Fruit fly (Drosophila melanogaster) whole organism, embryonic: Measurements from ENCODE around the gene Nmdar1.

Experiments
- B-H2 ChIP-seq: fragments of 200-800 bp; sonication (Bioruptor generic); optimal IDR thresholded peaks from 2 replicates; lab custom pipeline; 2018; ENCODE audit warnings: missing biosample characterization, mild to moderate bottlenecking, missing genetic modification characterization
- BEAF-32 ChIP-seq: fragments of 200-800 bp; sonication (Bioruptor generic); optimal IDR thresholded peaks from 3 replicates; lab custom pipeline; 2017; ENCODE audit warnings: missing biosample characterization, missing genetic modification characterization, mild to moderate bottlenecking, moderate library complexity, missing genetic modification reagents
- CG12155 ChIP-seq: fragments of 200-800 bp; sonication (Bioruptor generic); optimal IDR thresholded peaks from 3 replicates; lab custom pipeline; 2016; ENCODE audit warnings: missing biosample characterization, missing genetic modification characterization
- CG1233 ChIP-seq: fragments of 200-800 bp; sonication (Bioruptor generic); optimal IDR thresholded peaks from 4 replicates; lab custom pipeline; 2018; ENCODE audit warnings: missing biosample characterization, mild to moderate bottlenecking, missing genetic modification characterization
- CG13287 ChIP-seq: fragments of 200-800 bp; sonication (Bioruptor generic); IDR thresholded peaks from 2 replicates; pipeline ENCODE4 v1.3.6; 2022; ENCODE audit warnings: missing biosample characterization, missing genetic modification characterization; ENCODE audit not compliant: partially characterized antibody
- CG14965 ChIP-seq: fragments of 200-800 bp; sonication (Bioruptor generic); optimal IDR thresholded peaks from 2 replicates; lab custom pipeline; 2016; ENCODE audit warnings: missing biosample characterization, missing genetic modification characterization, borderline replicate concordance
- CG31388 ChIP-seq: fragments of 200-800 bp; sonication (Bioruptor generic); optimal IDR thresholded peaks from 2 replicates; lab custom pipeline; 2016; ENCODE audit warnings: missing biosample characterization, missing genetic modification characterization
- CG33213 ChIP-seq: fragments of 200-800 bp; sonication (Bioruptor generic); optimal IDR thresholded peaks from 3 replicates; lab custom pipeline; 2016; ENCODE audit warnings: missing biosample characterization, missing genetic modification characterization
- CG33557 ChIP-seq: fragments of 200-800 bp; sonication (Bioruptor generic); optimal IDR thresholded peaks from 2 replicates; lab custom pipeline; 2019; ENCODE audit warnings: missing biosample characterization, mild to moderate bottlenecking, missing genetic modification characterization, moderate library complexity
- CG4820 ChIP-seq: fragments of 200-800 bp; sonication (Bioruptor generic); optimal IDR thresholded peaks from 3 replicates; lab custom pipeline; 2016; ENCODE audit warnings: missing biosample characterization, missing genetic modification characterization
- CG5180 ChIP-seq: fragments of 200-800 bp; sonication (Bioruptor generic); optimal IDR thresholded peaks from 3 replicates; lab custom pipeline; 2017; ENCODE audit warnings: missing biosample characterization, missing genetic modification characterization, mild to moderate bottlenecking, moderate library complexity, missing genetic modification reagents
- CG6254 ChIP-seq: fragments of 200-800 bp; sonication (Bioruptor generic); optimal IDR thresholded peaks from 3 replicates; lab custom pipeline; 2017; ENCODE audit warnings: mild to moderate bottlenecking, missing biosample characterization, missing genetic modification reagents, missing genetic modification characterization
- CG6791 ChIP-seq: fragments of 200-800 bp; sonication (Bioruptor generic); IDR thresholded peaks from 3 replicates; pipeline ENCODE4 v1.3.6; 2022; ENCODE audit warnings: missing biosample characterization, missing genetic modification characterization; ENCODE audit not compliant: partially characterized antibody
- CG7745 ChIP-seq: fragments of 200-800 bp; sonication (Bioruptor generic); optimal IDR thresholded peaks from 2 replicates; lab custom pipeline; 2018; ENCODE audit warnings: missing biosample characterization, mild to moderate bottlenecking, missing genetic modification characterization, moderate library complexity
- CG9932 ChIP-seq: fragments of 200-800 bp; sonication (Bioruptor generic); IDR thresholded peaks from 2 replicates; pipeline ENCODE4 v1.3.6; 2022; ENCODE audit warnings: missing biosample characterization, missing genetic modification characterization
- D ChIP-seq, 2 experiments: fragments of 200-800 bp in 1 of 2; fragments of >200 bp in 1 of 2; sonication (Bioruptor generic) in 1 of 2; optimal IDR thresholded peaks; 2 replicates in 1 of 2; 3 replicates in 1 of 2; lab custom pipeline; 2017; ENCODE audit warnings: mild to moderate bottlenecking in 1 of 2, missing biosample characterization in 1 of 2, missing genetic modification characterization in 1 of 2, missing genetic modification reagents in 1 of 2
- Dbx ChIP-seq: fragments of 200-800 bp; sonication (Bioruptor generic); IDR thresholded peaks from 3 replicates; pipeline ENCODE4 v1.3.6; 2022; ENCODE audit warnings: missing biosample characterization, missing genetic modification characterization
- Dip2 ChIP-seq: fragments of 200-800 bp; sonication (Bioruptor generic); IDR thresholded peaks from 2 replicates; pipeline ENCODE4 v1.3.6; 2022; ENCODE audit warnings: missing biosample characterization, missing genetic modification characterization
- Dll ChIP-seq: fragments of 200-800 bp; sonication (Bioruptor generic); IDR thresholded peaks from 4 replicates; pipeline ENCODE4 v1.3.6; 2022; ENCODE audit warnings: missing biosample characterization, missing genetic modification characterization; ENCODE audit not compliant: partially characterized antibody
- Drgx ChIP-seq: fragments of 200-800 bp; sonication (Bioruptor generic); IDR thresholded peaks from 2 replicates; pipeline ENCODE4 v1.3.6; 2022; ENCODE audit warnings: missing biosample characterization, missing genetic modification characterization
- Ets97D ChIP-seq: fragments of 200-800 bp; sonication (Bioruptor generic); optimal IDR thresholded peaks from 3 replicates; lab custom pipeline; 2016; ENCODE audit warnings: missing biosample characterization, missing genetic modification characterization
- Jarid2 ChIP-seq: fragments of 200-800 bp; sonication (Bioruptor generic); optimal IDR thresholded peaks from 3 replicates; lab custom pipeline; 2017; ENCODE audit warnings: mild to moderate bottlenecking, missing biosample characterization, missing genetic modification reagents, missing genetic modification characterization
- Max ChIP-seq: fragments of 200-800 bp; sonication (Bioruptor generic); optimal IDR thresholded peaks from 2 replicates; lab custom pipeline; 2016; ENCODE audit warnings: missing biosample characterization, mild to moderate bottlenecking, missing genetic modification characterization
- Myb ChIP-seq: fragments of 200-800 bp; sonication (Bioruptor generic); optimal IDR thresholded peaks from 2 replicates; lab custom pipeline; 2016; ENCODE audit warnings: missing biosample characterization, missing genetic modification characterization
- Sin3A ChIP-seq: fragments of >200 bp; optimal IDR thresholded peaks from 2 replicates; lab custom pipeline; 2018
- Sox100B ChIP-seq: fragments of 200-800 bp; sonication (Bioruptor generic); optimal IDR thresholded peaks from 3 replicates; lab custom pipeline; 2018; ENCODE audit warnings: missing biosample characterization, mild to moderate bottlenecking, missing genetic modification characterization
- TFAM ChIP-seq: fragments of 200-800 bp; sonication (Bioruptor generic); optimal IDR thresholded peaks from 2 replicates; lab custom pipeline; 2017; ENCODE audit warnings: missing biosample characterization, missing genetic modification characterization, inconsistent platforms
- Taf1 ChIP-seq: fragments of 200-800 bp; sonication (Bioruptor generic); IDR thresholded peaks from 2 replicates; pipeline ENCODE4 v1.3.6; 2022; ENCODE audit warnings: missing biosample characterization, missing genetic modification characterization
- Vsx1 ChIP-seq: fragments of 200-800 bp; sonication (Bioruptor generic); optimal IDR thresholded peaks from 2 replicates; lab custom pipeline; 2017; ENCODE audit warnings: missing biosample characterization, mild to moderate bottlenecking, missing genetic modification characterization, missing genetic modification reagents
- ac ChIP-seq: fragments of 200-800 bp; sonication (Bioruptor generic); optimal IDR thresholded peaks from 3 replicates; lab custom pipeline; 2017; ENCODE audit warnings: missing biosample characterization, mild to moderate bottlenecking, missing genetic modification characterization
- amos ChIP-seq: fragments of 200-800 bp; sonication (Bioruptor generic); IDR thresholded peaks from 2 replicates; pipeline ENCODE4 v1.3.6; 2022; ENCODE audit warnings: missing biosample characterization, missing genetic modification characterization; ENCODE audit not compliant: partially characterized antibody
- crp ChIP-seq, 2 experiments: fragments of 200-800 bp; sonication (Bioruptor generic); optimal IDR thresholded peaks; 2 replicates in 1 of 2; 3 replicates in 1 of 2; lab custom pipeline; 2017; ENCODE audit warnings: missing biosample characterization in 2 of 2, missing genetic modification characterization in 2 of 2, mild to moderate bottlenecking in 1 of 2, moderate library complexity in 1 of 2
- disco-r ChIP-seq: fragments of 200-800 bp; sonication (Bioruptor generic); optimal IDR thresholded peaks from 2 replicates; lab custom pipeline; 2016; ENCODE audit warnings: missing biosample characterization, missing genetic modification characterization
- dm ChIP-seq: fragments of 200-800 bp; sonication (Bioruptor generic); optimal IDR thresholded peaks from 3 replicates; lab custom pipeline; 2016; ENCODE audit warnings: missing biosample characterization, missing genetic modification characterization
- ems ChIP-seq: fragments of 200-800 bp; sonication (Bioruptor generic); optimal IDR thresholded peaks from 3 replicates; lab custom pipeline; 2016; ENCODE audit warnings: missing biosample characterization, missing genetic modification characterization
- eve ChIP-seq, 2 experiments: fragments of >200 bp; optimal IDR thresholded peaks; 2 replicates each; lab custom pipeline; 2017; ENCODE audit warnings: missing biosample characterization in 2 of 2, missing genetic modification characterization in 2 of 2
- fd64A ChIP-seq: fragments of 200-800 bp; sonication (Bioruptor generic); optimal IDR thresholded peaks from 3 replicates; lab custom pipeline; 2018; ENCODE audit warnings: missing biosample characterization, mild to moderate bottlenecking, missing genetic modification characterization
- hbn ChIP-seq: fragments of 200-800 bp; sonication (Bioruptor generic); IDR thresholded peaks from 2 replicates; pipeline ENCODE4 v1.3.6; 2022; ENCODE audit warnings: missing biosample characterization, missing genetic modification characterization; ENCODE audit not compliant: partially characterized antibody
- inv ChIP-seq: fragments of 200-800 bp; sonication (Bioruptor generic); IDR thresholded peaks from 2 replicates; pipeline ENCODE4 v1.3.6; 2022; ENCODE audit warnings: missing biosample characterization, missing genetic modification characterization; ENCODE audit not compliant: partially characterized antibody
- pb ChIP-seq: fragments of 200-800 bp; sonication (Bioruptor generic); optimal IDR thresholded peaks from 3 replicates; lab custom pipeline; 2016; ENCODE audit warnings: missing biosample characterization, missing genetic modification characterization
- peb ChIP-seq: fragments of 200-800 bp; sonication (Bioruptor generic); IDR thresholded peaks from 2 replicates; pipeline ENCODE4 v1.3.6; 2022; ENCODE audit warnings: missing biosample characterization, missing genetic modification characterization
- prd ChIP-seq, 3 experiments: fragments of >200 bp in 2 of 3; fragments of 200-800 bp in 1 of 3; sonication (Bioruptor generic) in 1 of 3; optimal IDR thresholded peaks in 2 of 3; IDR thresholded peaks in 1 of 3; 2 replicates in 2 of 3; 3 replicates in 1 of 3; pipeline versions ENCODE4 v1.3.6 to Lab custom; 2017 to 2022; ENCODE audit warnings: missing biosample characterization in 1 of 3, missing genetic modification characterization in 1 of 3
- pzg ChIP-seq: fragments of 200-800 bp; sonication (Bioruptor generic); optimal IDR thresholded peaks from 3 replicates; lab custom pipeline; 2018; ENCODE audit warnings: missing biosample characterization, mild to moderate bottlenecking, missing genetic modification characterization, moderate library complexity
- ranshi ChIP-seq: fragments of 200-800 bp; sonication (Bioruptor generic); IDR thresholded peaks from 2 replicates; pipeline ENCODE4 v1.3.6; 2022; ENCODE audit warnings: missing biosample characterization, missing genetic modification characterization
- stwl ChIP-seq: fragments of 200-800 bp; sonication (Bioruptor generic); optimal IDR thresholded peaks from 3 replicates; lab custom pipeline; 2018; ENCODE audit warnings: missing biosample characterization, mild to moderate bottlenecking, missing genetic modification characterization, moderate library complexity
- ttk ChIP-seq: fragments of 200-800 bp; sonication (Bioruptor generic); IDR thresholded peaks from 2 replicates; pipeline ENCODE4 v2.1.2; 2022; ENCODE audit warnings: missing biosample characterization, missing genetic modification characterization
- wdn ChIP-seq: fragments of 200-800 bp; sonication (Bioruptor generic); IDR thresholded peaks from 2 replicates; pipeline ENCODE4 v1.3.6; 2022; ENCODE audit warnings: missing biosample characterization, missing genetic modification characterization
- zen2 ChIP-seq: fragments of 200-800 bp; sonication (Bioruptor generic); IDR thresholded peaks from 3 replicates; pipeline ENCODE4 v1.3.6; 2022; ENCODE audit warnings: missing biosample characterization, missing genetic modification characterization; ENCODE audit not compliant: partially characterized antibody
- zf30C ChIP-seq: fragments of 200-800 bp; sonication (Bioruptor generic); optimal IDR thresholded peaks from 3 replicates; lab custom pipeline; 2018; ENCODE audit warnings: missing biosample characterization, mild to moderate bottlenecking, missing genetic modification characterization

Nmdar1 gene

dm6 chr3R:5550452-5550851 is 27.3 kb upstream of the Nmdar1 start (continued):
- TF ChIP-seq CG4820 (GFP tag; lab: Kevin White, UChicago) (no peak), ems (GFP tag; lab: Kevin White, UChicago) (no peak), eve (GFP tag; optimal IDR thresholded peaks at IDR 0.05; lab: Kevin White, UChicago) (no peak), ranshi (GFP tag; lab: Robert Waterston, UW) (no peak), ac (GFP tag; lab: Kevin White, UChicago) (no peak), Sox100B (GFP tag; lab: Kevin White, UChicago) (no peak), CG9932 (GFP tag; lab: Robert Waterston, UW) (no peak), Max (GFP tag; lab: Kevin White, UChicago) (no peak), Vsx1 (no peak), inv (GFP tag; lab: Robert Waterston, UW) (peak; percentile 41; the same call in 1 of the 2 replicates), Dll (GFP tag; lab: Robert Waterston, UW) (peak; percentile 72), fd64A (GFP tag; lab: Kevin White, UChicago) (no peak), B-H2 (GFP tag; lab: Kevin White, UChicago) (no peak), CG6254 (GFP tag; lab: Kevin White, UChicago) (no peak), TFAM (GFP tag; lab: Kevin White, UChicago) (no peak), zen2 (GFP tag; lab: Robert Waterston, UW) (peak; percentile 82; the same call in 2 of the 3 replicates), CG12155 (GFP tag; lab: Kevin White, UChicago) (no peak), pb (no peak), CG1233 (GFP tag; lab: Kevin White, UChicago) (no peak), Taf1 (GFP tag; lab: Robert Waterston, UW) (no peak), crp (GFP tag; optimal IDR thresholded peaks at IDR 0.05; lab: Kevin White, UChicago) (no peak), pzg (GFP tag; lab: Kevin White, UChicago) (peak; percentile 72), zf30C (GFP tag; lab: Kevin White, UChicago) (no peak), stwl (tag; lab: Kevin White, UChicago) (peak; percentile 59), disco-r (GFP tag; lab: Kevin White, UChicago) (no peak), CG6791 (GFP tag; lab: Robert Waterston, UW) (peak; percentile 65), amos (GFP tag; lab: Robert Waterston, UW) (peak; percentile 72), Ets97D (GFP tag; lab: Kevin White, UChicago) (no peak), CG7745 (tag; lab: Kevin White, UChicago) (no peak), dm (GFP tag; lab: Kevin White, UChicago) (no peak), Dip2 (no peak), CG13287 (GFP tag; lab: Robert Waterston, UW) (peak; percentile 78), Drgx (no peak), Sin3A (lab: Kevin White, UChicago) (peak; percentile 16), ttk (GFP tag; lab: Robert Waterston, UW) (no peak), CG14965 (GFP tag; lab: Kevin White, UChicago) (no peak), CG5180 (GFP tag; lab: Kevin White, UChicago) (no peak), CG31388 (GFP tag; lab: Kevin White, UChicago) (no peak), D (optimal IDR thresholded peaks at IDR 0.05; lab: Kevin White, UChicago) (no peak), D (GFP tag; optimal IDR thresholded peaks at IDR 0.05; lab: Kevin White, UChicago) (no peak), CG33557 (GFP tag; lab: Kevin White, UChicago) (no peak), Jarid2 (GFP tag; lab: Kevin White, UChicago) (no peak), wdn (no peak), hbn (GFP tag; lab: Robert Waterston, UW) (peak; percentile 53), Dbx (GFP tag; lab: Robert Waterston, UW) (no peak), Myb (GFP tag; lab: Kevin White, UChicago) (peak; percentile 91), BEAF-32 (peak; percentile 70), peb (GFP tag; lab: Robert Waterston, UW) (no peak), prd (optimal IDR thresholded peaks at IDR 0.05; lab: Kevin White, UChicago) (no peak), prd (GFP tag; IDR thresholded peaks at IDR 0.05; lab: Robert Waterston, UW) (no peak), CG33213 (no peak)
